Worm (Caenorhabditis elegans): ENCODE measurements around the gene Y7A5A.10.
A peak's percentile ranks its signal among the peaks of the same experiment; 100 is the strongest.

Y7A5A.10 gene

ce11 chrX:15759222-15759621 lies 35.7 kb downstream of the Y7A5A.10 start:
- no peak for TF ChIP-seq Y48G9A.11 (GFP tag; IDR thresholded peaks at IDR 0.05)
- TF ChIP-seq hif-1 (tag; optimal IDR thresholded peaks at IDR 0.05), result no peak
- no peak for TF ChIP-seq hlh-30 (tag; optimal IDR thresholded peaks at IDR 0.05; ENCODE audit: insufficient read depth)
- no peak for TF ChIP-seq madf-5 (GFP tag; IDR thresholded peaks at IDR 0.05)
- TF ChIP-seq zfp-3 (GFP tag; conservative IDR thresholded peaks at IDR 0.05), result no peak
- TF ChIP-seq T26A8.4 (GFP tag; IDR thresholded peaks at IDR 0.05), result no peak
- TF ChIP-seq vab-7 (GFP tag; IDR thresholded peaks at IDR 0.05), result no peak
- TF ChIP-seq nhr-11 (tag; optimal IDR thresholded peaks at IDR 0.05), result no peak
- no peak for TF ChIP-seq unc-62 (GFP tag; optimal IDR thresholded peaks at IDR 0.05 in 1 of 2)
- no peak for TF ChIP-seq unc-62 (tag; optimal IDR thresholded peaks at IDR 0.05)
- no peak for TF ChIP-seq zfp-2 (tag; optimal IDR thresholded peaks at IDR 0.05)

ce11 chrX:15757169-15757568 lies 37.7 kb downstream of the Y7A5A.10 start, which contains the start of gene wrt-4:
Gene wrt-4, minus strand, starts transcription at chrX:15757269.
- TF ChIP-seq nhr-48 (tag; optimal IDR thresholded peaks at IDR 0.05) (no peak), snpc-4 (tag; optimal IDR thresholded peaks at IDR 0.05) (no peak)

- TF ChIP-seq Y105C5A.15 (GFP tag; IDR thresholded peaks at IDR 0.05), result no peak
- 0 out of 2 replicates have a peak, but pooled peaks have one; percentile 40 for TF ChIP-seq ZK337.2 (GFP tag; IDR thresholded peaks at IDR 0.05)
- peak; percentile 53; the same call in 1 of the 2 replicates for TF ChIP-seq egl-43 (GFP tag; IDR thresholded peaks at IDR 0.05)
- TF ChIP-seq lin-1 (GFP tag; IDR thresholded peaks at IDR 0.05), result 0 out of 2 replicates have a peak, but pooled peaks have one; percentile 33
- TF ChIP-seq snpc-1.2 (GFP tag; IDR thresholded peaks at IDR 0.05), result peak; percentile 56; the same call in 1 of the 2 replicates
- TF ChIP-seq snpc-4 (tag; optimal IDR thresholded peaks at IDR 0.05), result no peak
- no peak for TF ChIP-seq F44E2.7 (GFP tag; IDR thresholded peaks at IDR 0.05)
- peak; percentile 60; the same call in 1 of the 2 replicates for TF ChIP-seq Y48G9A.11 (GFP tag; IDR thresholded peaks at IDR 0.05)
- TF ChIP-seq nhr-25 (tag; optimal IDR thresholded peaks at IDR 0.05; ENCODE audit: borderline replicate concordance, insufficient read depth), result no peak
- no peak for TF ChIP-seq R02D3.7 (tag; optimal IDR thresholded peaks at IDR 0.05)
- no peak for TF ChIP-seq ceh-20 (GFP tag; IDR thresholded peaks at IDR 0.05)
- no peak for TF ChIP-seq ama-1 (optimal IDR thresholded peaks at IDR 0.05)
- no peak for TF ChIP-seq mxl-3 (GFP tag; optimal IDR thresholded peaks at IDR 0.05)
- no peak for TF ChIP-seq mdt-29 (GFP tag; IDR thresholded peaks at IDR 0.05)
- 0 out of 2 replicates have a peak, but pooled peaks have one; percentile 23 for TF ChIP-seq vab-7 (GFP tag; IDR thresholded peaks at IDR 0.05)
- TF ChIP-seq ceh-28 (tag; optimal IDR thresholded peaks at IDR 0.05), result no peak
- 0 out of 2 replicates have a peak, but pooled peaks have one; percentile 14 for TF ChIP-seq ctbp-1 (GFP tag; IDR thresholded peaks at IDR 0.05)
- peak; percentile 18; the same call in 1 of the 2 replicates for TF ChIP-seq madf-9 (GFP tag; conservative IDR thresholded peaks at IDR 0.05)
- no peak for TF ChIP-seq Y75B8A.6 (GFP tag; IDR thresholded peaks at IDR 0.05)
- TF ChIP-seq duxl-1 (tag; optimal IDR thresholded peaks at IDR 0.05; ENCODE audit: poor library complexity), result no peak
- peak; percentile 44; the same call in 1 of the 2 replicates for TF ChIP-seq lim-7 (GFP tag; IDR thresholded peaks at IDR 0.05)
- TF ChIP-seq F49E8.2 (tag; optimal IDR thresholded peaks at IDR 0.05; ENCODE audit: borderline replicate concordance), result no peak
- TF ChIP-seq rbr-2 (tag; optimal IDR thresholded peaks at IDR 0.05), result no peak
Measured at ce11 chrX:15751245-15751644, 43.6 kb downstream of the Y7A5A.10 start.

ce11 chrX:15747814-15748213 lies 47.1 kb downstream of the Y7A5A.10 start:
- TF ChIP-seq ceh-44 (GFP tag; IDR thresholded peaks at IDR 0.05) (no peak), T26A8.4 (GFP tag; IDR thresholded peaks at IDR 0.05) (peak; percentile 81), madf-5 (GFP tag; IDR thresholded peaks at IDR 0.05) (0 out of 4 replicates have a peak, but pooled peaks of 1 of the 2 experiments have one; percentile 17), tra-1 (GFP tag; IDR thresholded peaks at IDR 0.05) (peak; percentile 56), ztf-7 (tag; optimal IDR thresholded peaks at IDR 0.05) (no peak), lin-38 (GFP tag; IDR thresholded peaks at IDR 0.05) (peak; percentile 61), zip-11 (GFP tag; IDR thresholded peaks at IDR 0.05) (0 out of 2 replicates have a peak, but pooled peaks have one; percentile 10), arid-1 (GFP tag; conservative IDR thresholded peaks at IDR 0.05) (0 out of 2 replicates have a peak, but pooled peaks have one; percentile 5), hmg-1.1 (GFP tag; IDR thresholded peaks at IDR 0.05) (peak; percentile 28; the same call in 1 of the 2 replicates), F10B5.3 (tag; optimal IDR thresholded peaks at IDR 0.05) (no peak), nhr-41 (GFP tag; IDR thresholded peaks at IDR 0.05) (peak; percentile 52; the same call in 1 of the 2 replicates), F44E2.7 (GFP tag; IDR thresholded peaks at IDR 0.05) (0 out of 2 replicates have a peak, but pooled peaks have one; percentile 39), T20F7.1 (GFP tag; optimal IDR thresholded peaks at IDR 0.05) (no peak), ctbp-1 (GFP tag; IDR thresholded peaks at IDR 0.05) (peak; percentile 47; the same call in 1 of the 2 replicates), lir-3 (tag; optimal IDR thresholded peaks at IDR 0.05) (peak; percentile 15), lim-7 (GFP tag; IDR thresholded peaks at IDR 0.05) (0 out of 2 replicates have a peak, but pooled peaks have one; percentile 5), lin-1 (GFP tag; IDR thresholded peaks at IDR 0.05) (0 out of 2 replicates have a peak, but pooled peaks have one; percentile 8), ceh-20 (GFP tag; IDR thresholded peaks at IDR 0.05) (peak; percentile 7; the same call in 1 of the 2 replicates)
